Worm (Caenorhabditis elegans): ENCODE measurements around the gene daf-31.
A peak's percentile ranks its signal among the peaks of the same experiment; 100 is the strongest.

daf-31 gene

DNA sequence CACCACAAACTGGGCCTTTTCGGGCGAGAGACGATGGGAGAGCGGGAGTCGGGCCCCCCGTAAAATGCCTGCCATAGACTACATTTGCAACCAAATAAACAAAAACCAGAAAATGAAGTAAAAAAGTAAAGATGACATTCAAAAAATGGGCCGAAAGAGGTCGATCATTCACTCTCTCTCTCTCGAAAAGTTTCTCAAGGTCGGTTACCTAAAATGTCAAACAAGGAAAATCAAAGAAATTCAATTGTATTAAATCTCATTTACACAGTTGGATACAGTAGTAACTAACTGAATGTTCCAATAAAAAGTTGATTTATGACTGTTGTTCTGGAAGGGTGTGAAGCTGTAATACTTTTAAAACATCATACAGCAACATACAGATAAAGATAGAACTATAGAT lies 28.7 kb downstream of the daf-31 start:
- TF ChIP-seq blmp-1 (tag; optimal IDR thresholded peaks at IDR 0.05) (peak; percentile 76), skn-1 (tag; optimal IDR thresholded peaks at IDR 0.05) (no peak), lin-14 (GFP tag; optimal IDR thresholded peaks at IDR 0.05) (peak; percentile 40), nhr-85 (tag) (peak; percentile 71), lir-3 (tag; optimal IDR thresholded peaks at IDR 0.05; ENCODE audit: poor library complexity) (no peak), nhr-20 (tag; optimal IDR thresholded peaks at IDR 0.05) (no peak)

DNA sequence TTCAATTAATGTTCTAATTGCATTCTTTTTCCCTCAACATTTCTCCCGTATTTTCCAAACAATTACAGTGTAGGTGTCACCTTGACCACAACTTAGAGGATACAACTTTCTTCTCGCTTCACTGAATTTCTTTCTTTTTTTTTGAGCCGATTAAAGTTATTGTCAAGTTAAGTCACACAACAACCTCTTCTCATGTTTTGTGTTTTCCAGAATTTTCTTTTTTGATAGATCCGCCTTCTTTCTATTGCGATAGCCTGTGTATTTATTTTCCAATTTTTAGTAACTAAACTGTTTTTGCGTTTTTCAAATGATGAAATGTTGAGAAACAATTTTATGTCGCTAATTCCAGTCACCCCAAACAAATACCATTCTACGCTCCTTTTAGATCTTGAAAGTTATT lies 35.6 kb downstream of the daf-31 start, which contains the start of gene F35H10.3:
Gene F35H10.3 (plus strand): TSS at position 301 of the 400 bp plus-strand sequence.
- TF ChIP-seq nhr-76 (tag; optimal IDR thresholded peaks at IDR 0.05) (no peak), nhr-90 (tag; optimal IDR thresholded peaks at IDR 0.05; ENCODE audit: poor library complexity) (no peak), lin-14 (GFP tag; optimal IDR thresholded peaks at IDR 0.05) (no peak), snu-23 (GFP tag; optimal IDR thresholded peaks at IDR 0.05) (no peak)

DNA sequence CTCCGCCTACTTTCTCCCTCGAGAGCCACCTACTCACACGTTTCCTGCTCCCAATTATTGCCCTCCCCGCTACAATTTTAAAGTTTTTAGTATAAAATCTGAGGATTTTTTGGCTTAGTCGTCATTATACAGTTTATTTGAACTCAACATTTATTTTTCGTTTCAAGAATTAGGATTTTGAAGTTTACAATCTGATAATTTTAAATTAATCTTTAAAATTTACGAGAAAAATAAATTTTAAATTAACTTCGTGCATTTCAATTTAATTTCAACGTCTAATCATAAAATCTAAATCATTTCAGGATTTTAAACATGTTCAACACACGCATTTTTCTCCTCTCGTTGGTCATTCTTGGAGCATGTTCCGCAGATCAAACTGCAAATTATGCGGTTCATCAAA lies 38.8 kb downstream of the daf-31 start, which contains the start of gene F35H10.2:
Gene F35H10.2 (plus strand): TSS at position 301 of the 400 bp plus-strand sequence.
- TF ChIP-seq efl-1 (optimal IDR thresholded peaks at IDR 0.05) (no peak), efl-1 (GFP tag; optimal IDR thresholded peaks at IDR 0.05 in 1 of 2) (no peak), nhr-77 (tag; optimal IDR thresholded peaks at IDR 0.05) (no peak), snpc-4 (tag; optimal IDR thresholded peaks at IDR 0.05) (no peak), dpl-1 (GFP tag; optimal IDR thresholded peaks at IDR 0.05) (no peak), nhr-76 (tag; optimal IDR thresholded peaks at IDR 0.05) (no peak), fos-1 (tag; optimal IDR thresholded peaks at IDR 0.05) (no peak), nhr-19 (GFP tag; conservative IDR thresholded peaks at IDR 0.05) (no peak), ztf-4 (tag; optimal IDR thresholded peaks at IDR 0.05) (no peak), mdl-1 (tag; optimal IDR thresholded peaks at IDR 0.05) (no peak), sup-37 (GFP tag; optimal IDR thresholded peaks at IDR 0.05) (no peak), blmp-1 (tag; optimal IDR thresholded peaks at IDR 0.05) (no peak), lin-14 (GFP tag; optimal IDR thresholded peaks at IDR 0.05) (no peak)

DNA sequence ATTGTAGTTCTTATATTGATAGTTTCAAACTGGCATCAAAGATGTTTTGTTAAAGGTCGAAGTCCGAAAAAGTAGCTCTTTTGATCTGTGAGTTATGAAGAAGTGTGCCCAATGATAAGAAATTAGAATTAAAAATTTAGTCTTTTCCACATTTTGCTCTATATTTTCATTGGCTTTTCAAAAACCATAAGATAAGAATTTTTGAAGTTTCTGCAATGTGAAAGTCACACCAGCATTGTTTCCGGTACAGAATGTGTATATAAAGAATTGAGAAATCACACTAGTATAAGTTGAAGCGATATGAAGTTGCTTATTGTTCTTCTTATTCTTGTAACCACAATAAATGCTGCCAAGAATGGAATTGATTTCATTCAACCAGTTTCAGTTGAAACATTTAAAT lies 42.5 kb downstream of the daf-31 start, which contains the start of gene lys-10:
Gene lys-10 (plus strand): TSS at position 301 of the 400 bp plus-strand sequence.
- TF ChIP-seq lir-3 (tag; optimal IDR thresholded peaks at IDR 0.05; ENCODE audit: poor library complexity) (no peak), mab-9 (GFP tag; IDR thresholded peaks at IDR 0.05) (no peak), lin-13 (GFP tag; optimal IDR thresholded peaks at IDR 0.05) (no peak), pax-3 (tag; optimal IDR thresholded peaks at IDR 0.05) (no peak), lin-35 (GFP tag; optimal IDR thresholded peaks at IDR 0.05) (no peak), sup-37 (GFP tag; optimal IDR thresholded peaks at IDR 0.05) (no peak), zag-1 (tag; optimal IDR thresholded peaks at IDR 0.05) (no peak), ets-5 (GFP tag; IDR thresholded peaks at IDR 0.05) (no peak), C34B4.2 (tag; optimal IDR thresholded peaks at IDR 0.05) (no peak), ama-1 (optimal IDR thresholded peaks at IDR 0.05) (no peak), ztf-11 (tag; optimal IDR thresholded peaks at IDR 0.05) (no peak), jun-1 (tag; optimal IDR thresholded peaks at IDR 0.05) (no peak), aha-1 (tag; optimal IDR thresholded peaks at IDR 0.05) (no peak), elt-2 (tag; optimal IDR thresholded peaks at IDR 0.05) (no peak)

DNA sequence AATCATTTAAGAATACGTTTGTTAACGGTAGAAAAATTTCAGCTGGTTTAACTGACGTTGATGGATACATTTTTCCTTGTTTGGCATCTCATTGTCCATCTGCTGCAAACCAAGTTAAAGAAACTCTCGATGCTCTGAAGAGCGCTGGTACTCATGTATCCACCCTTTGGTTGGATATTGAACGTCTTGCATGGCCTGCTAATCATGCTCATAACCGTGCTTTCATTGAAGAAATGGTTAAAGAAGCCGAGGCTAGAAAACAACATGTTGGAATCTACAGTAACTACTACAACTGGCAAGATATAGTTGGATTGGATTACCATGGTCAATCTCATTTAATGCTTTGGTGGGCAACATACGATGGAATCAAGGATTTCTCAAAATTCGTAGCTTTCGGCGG lies 43.0 kb downstream of the daf-31 start:
- no peak for TF ChIP-seq unc-86 (tag; optimal IDR thresholded peaks at IDR 0.05)
- no peak for TF ChIP-seq efl-1 (optimal IDR thresholded peaks at IDR 0.05)
- peak in 1 of 2 experiments; percentile 6 for TF ChIP-seq efl-1 (GFP tag; optimal IDR thresholded peaks at IDR 0.05 in 1 of 2)
- no peak for TF ChIP-seq nhr-237 (tag; optimal IDR thresholded peaks at IDR 0.05)
- no peak for TF ChIP-seq ztf-4 (tag; optimal IDR thresholded peaks at IDR 0.05)
- TF ChIP-seq nhr-71 (tag; optimal IDR thresholded peaks at IDR 0.05), result no peak

Measured in whole organism, L1 larva.